Worm (Caenorhabditis elegans) whole organism, young adult: ENCODE results near the gene nhr-16.

ENCODE experiments used
- B0035.1 ChIP-seq: sonication (generic microtip); optimal IDR thresholded peaks from 2 replicates; lab custom pipeline; 2016; ENCODE audit warnings: missing genetic modification characterization, mild to moderate bottlenecking, missing compliant biosample characterization, missing genotype, missing genetic modification reagents
- F37B4.10 ChIP-seq: fragments of 200-800 bp; sonication (Bioruptor generic); IDR thresholded peaks from 2 replicates; pipeline ENCODE4 v1.3.6; 2022; ENCODE audit warnings: missing genetic modification characterization, missing compliant biosample characterization
- attf-5 ChIP-seq: fragments of 200-800 bp; sonication (Bioruptor generic); optimal IDR thresholded peaks from 2 replicates; lab custom pipeline; 2018; ENCODE audit warnings: mild to moderate bottlenecking, missing genetic modification characterization, missing compliant biosample characterization
- snpc-1.3 ChIP-seq: sonication (generic microtip); optimal IDR thresholded peaks from 2 replicates; lab custom pipeline; 2017; ENCODE audit warnings: missing genetic modification characterization, mild to moderate bottlenecking, missing compliant biosample characterization, antibody characterized with exemption, moderate library complexity, missing genotype, missing genetic modification reagents; ENCODE audit not compliant: insufficient read depth
- snpc-4 ChIP-seq, 5 experiments: fragments of 150-350 bp in 1 of 5; sonication (generic microtip) in 4 of 5; optimal IDR thresholded peaks; 2 replicates each; lab custom pipeline; 2014 to 2018; ENCODE audit warnings: missing genetic modification characterization in 5 of 5, missing biosample characterization in 3 of 5, antibody characterized with exemption in 2 of 5, mild to moderate bottlenecking in 2 of 5, missing compliant biosample characterization in 2 of 5, missing genotype in 2 of 5, moderate library complexity in 2 of 5, missing genetic modification reagents in 1 of 5
- ztf-18 ChIP-seq: sonication (generic microtip); optimal IDR thresholded peaks from 2 replicates; lab custom pipeline; 2016; ENCODE audit warnings: missing genotype, mild to moderate bottlenecking, missing genetic modification characterization, missing compliant biosample characterization

DNA sequence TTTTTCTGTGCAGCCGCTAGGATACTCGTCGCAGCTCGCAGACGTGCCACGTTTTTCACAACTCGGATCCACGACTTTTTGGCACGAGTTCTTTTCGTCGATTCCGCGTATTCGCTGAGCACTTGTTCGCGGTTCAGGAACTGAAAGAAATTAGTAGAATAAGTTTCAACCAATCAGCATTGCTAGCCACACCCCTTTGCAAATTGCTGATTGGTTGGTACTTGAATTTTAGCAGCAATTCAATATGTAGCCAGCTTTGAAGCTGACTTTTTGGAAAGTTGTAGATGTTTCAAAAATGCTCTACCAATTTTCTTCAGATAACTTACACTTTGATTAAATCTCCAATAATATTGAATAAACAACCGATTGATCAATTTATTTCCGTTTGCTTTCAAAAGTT, 2.7 kb downstream of the nhr-16 start:
- no peak for TF ChIP-seq snpc-1.3 (tag; lab: Kevin White, UChicago)
- TF ChIP-seq snpc-4 (GFP tag; optimal IDR thresholded peaks at IDR 0.05; lab: Kevin White, UChicago), result no peak
- no peak for TF ChIP-seq snpc-4 (tag; optimal IDR thresholded peaks at IDR 0.05; lab: Kevin White, UChicago)
- no peak for TF ChIP-seq B0035.1 (tag; lab: Kevin White, UChicago)
- no peak for TF ChIP-seq ztf-18
- TF ChIP-seq F37B4.10 (GFP tag; lab: Robert Waterston, UW), result no peak
- no peak for TF ChIP-seq attf-5 (GFP tag; lab: Kevin White, UChicago)
